Worm (Caenorhabditis elegans) whole organism, young adult: Measurements from ENCODE around the gene fbxc-33.
A peak's percentile ranks its signal among the peaks of the same experiment; 100 is the strongest.

Experiments
- ama-1 ChIP-seq, 3 experiments: fragments of 150-350 bp in 1 of 3; sonication (generic microtip) in 2 of 3; optimal IDR thresholded peaks; 2 replicates each; lab custom pipeline; 2014 to 2018; ENCODE audit warnings: missing biosample characterization in 2 of 3, missing genetic modification characterization in 2 of 3, missing genetic modification reagents in 2 of 3
- ceh-79 ChIP-seq: sonication (generic microtip); optimal IDR thresholded peaks from 2 replicates; lab custom pipeline; 2017; ENCODE audit warnings: mild to moderate bottlenecking, missing genetic modification characterization, missing compliant biosample characterization
- egl-18 ChIP-seq: fragments of 200-800 bp; sonication (Bioruptor generic); IDR thresholded peaks from 2 replicates; pipeline ENCODE4 v1.3.6; 2022; ENCODE audit warnings: missing genetic modification reagents, missing genetic modification characterization, missing compliant biosample characterization
- hmg-20 ChIP-seq: fragments of 200-800 bp; sonication (Bioruptor generic); IDR thresholded peaks from 2 replicates; pipeline ENCODE4 v1.3.6; 2022; ENCODE audit warnings: missing genetic modification reagents, missing genetic modification characterization, missing compliant biosample characterization
- lin-26 ChIP-seq: fragments of 200-800 bp; sonication (Bioruptor generic); IDR thresholded peaks from 2 replicates; pipeline ENCODE4 v1.3.6; 2022; ENCODE audit warnings: missing genetic modification reagents, missing genetic modification characterization, missing compliant biosample characterization
- lsy-27 ChIP-seq: sonication (generic microtip); optimal IDR thresholded peaks from 2 replicates; lab custom pipeline; 2017; ENCODE audit warnings: missing genetic modification characterization, mild to moderate bottlenecking, missing compliant biosample characterization, antibody characterized with exemption, missing genotype, borderline replicate concordance; ENCODE audit not compliant: insufficient read depth
- madf-3 ChIP-seq: fragments of 200-800 bp; sonication (Bioruptor generic); IDR thresholded peaks from 2 replicates; pipeline ENCODE4 v1.3.6; 2022; ENCODE audit warnings: missing genetic modification reagents, missing genetic modification characterization, missing compliant biosample characterization
- mcd-1 ChIP-seq: fragments of 200-800 bp; sonication (Bioruptor generic); IDR thresholded peaks from 2 replicates; pipeline ENCODE4 v1.3.6; 2022; ENCODE audit warnings: missing genetic modification reagents, missing genetic modification characterization, missing compliant biosample characterization
- nfya-1 ChIP-seq: sonication (generic microtip); optimal IDR thresholded peaks from 2 replicates; lab custom pipeline; 2017; ENCODE audit warnings: antibody characterized with exemption, missing compliant biosample characterization, missing genetic modification characterization, borderline replicate concordance; ENCODE audit not compliant: insufficient read depth
- nhr-27 ChIP-seq: fragments of 200-800 bp; sonication (Bioruptor generic); optimal IDR thresholded peaks from 2 replicates; lab custom pipeline; 2018; ENCODE audit warnings: mild to moderate bottlenecking, missing genetic modification characterization, moderate library complexity, missing compliant biosample characterization
- pha-4 ChIP-seq: fragments of 150-350 bp; sonication (generic microtip); optimal IDR thresholded peaks from 2 replicates; lab custom pipeline; 2014; ENCODE audit warnings: missing biosample characterization, missing genetic modification reagents, missing genetic modification characterization
- ztf-18 ChIP-seq: sonication (generic microtip); optimal IDR thresholded peaks from 2 replicates; lab custom pipeline; 2016; ENCODE audit warnings: missing genotype, mild to moderate bottlenecking, missing genetic modification characterization, missing compliant biosample characterization
- ztf-22 ChIP-seq: fragments of 200-800 bp; sonication (Bioruptor generic); optimal IDR thresholded peaks from 2 replicates; lab custom pipeline; 2018; ENCODE audit warnings: mild to moderate bottlenecking, missing genetic modification characterization, moderate library complexity, missing compliant biosample characterization
- ztf-25 ChIP-seq: fragments of 200-800 bp; sonication (Bioruptor generic); IDR thresholded peaks from 2 replicates; pipeline ENCODE4 v1.3.6; 2022; ENCODE audit warnings: missing genetic modification reagents, missing genetic modification characterization, missing compliant biosample characterization

Gene fbxc-33

ce11 chrII:958618-959017, 45.1 kb downstream of the fbxc-33 start, which contains the start of gene sdz-4:
Gene sdz-4 (plus strand): TSS chrII:958918.
- TF ChIP-seq mcd-1 (GFP tag; lab: Robert Waterston, UW) (no peak), ceh-79 (tag; lab: Kevin White, UChicago) (no peak), lsy-27 (no peak), nhr-27 (tag; lab: Kevin White, UChicago) (no peak), hmg-20 (GFP tag; lab: Robert Waterston, UW) (no peak), pha-4 (no peak)

ce11 chrII:960218-960617, 46.7 kb downstream of the fbxc-33 start, which contains the start of the genes C32B5.18 and C32B5.7:
Gene C32B5.18 (plus strand): TSS chrII:960518.
Gene C32B5.7 (plus strand): TSS chrII:960528.
- TF ChIP-seq ztf-18 (tag; lab: Kevin White, UChicago) (no peak), nfya-1 (tag; lab: Kevin White, UChicago) (no peak), egl-18 (GFP tag; lab: Robert Waterston, UW) (0 out of 2 replicates have a peak, but pooled peaks have one; percentile 29), ztf-22 (GFP tag; lab: Kevin White, UChicago) (no peak), madf-3 (GFP tag; lab: Robert Waterston, UW) (0 out of 2 replicates have a peak, but pooled peaks have one; percentile 36), ama-1 (optimal IDR thresholded peaks at IDR 0.05; lab: Kevin White, UChicago) (no peak), ama-1 (GFP tag; optimal IDR thresholded peaks at IDR 0.05; lab: Kevin White, UChicago) (no peak)
- TF ChIP-seq, all 124 proteins: peak for 2

ce11 chrII:961961-962360, 48.5 kb downstream of the fbxc-33 start, which contains the start of gene C32B5.13:
Gene C32B5.13 (minus strand): TSS chrII:962061.
- 0 out of 2 replicates have a peak, but pooled peaks have one; percentile 24 for TF ChIP-seq lin-26 (GFP tag; lab: Robert Waterston, UW)
- TF ChIP-seq ztf-25 (GFP tag; lab: Robert Waterston, UW) = no peak
